Fruit fly (Drosophila melanogaster) whole organism, embryonic: ENCODE results near the gene CG11409.

Experiments
- Adf1 ChIP-seq: fragments of 200-800 bp; sonication (Bioruptor generic); IDR thresholded peaks from 2 replicates; pipeline ENCODE4 v1.3.6; 2022; ENCODE audit warnings: missing biosample characterization, missing genetic modification characterization
- Aef1 ChIP-seq: fragments of 200-800 bp; sonication (Bioruptor generic); IDR thresholded peaks from 3 replicates; pipeline ENCODE4 v1.3.6; 2022; ENCODE audit warnings: missing biosample characterization, missing genetic modification characterization
- Atf3 ChIP-seq: fragments of 200-800 bp; sonication (Bioruptor generic); optimal IDR thresholded peaks from 3 replicates; lab custom pipeline; 2016; ENCODE audit warnings: missing biosample characterization, missing genetic modification characterization
- Awh ChIP-seq: fragments of 200-800 bp; sonication (Bioruptor generic); IDR thresholded peaks from 2 replicates; pipeline ENCODE4, ENCODE4 v1.3.6; 2022; ENCODE audit warnings: missing biosample characterization, missing genetic modification characterization
- CG10274 ChIP-seq: fragments of 200-800 bp; sonication (Bioruptor generic); optimal IDR thresholded peaks from 3 replicates; lab custom pipeline; 2017; ENCODE audit warnings: missing biosample characterization, mild to moderate bottlenecking, missing genetic modification characterization
- CG10321 ChIP-seq: fragments of 200-800 bp; sonication (Bioruptor generic); IDR thresholded peaks from 2 replicates; pipeline ENCODE4 v1.3.6; 2022; ENCODE audit warnings: missing biosample characterization, missing genetic modification characterization
- CG12104 ChIP-seq: fragments of 200-800 bp; sonication (Bioruptor generic); optimal IDR thresholded peaks from 3 replicates; lab custom pipeline; 2016; ENCODE audit warnings: missing biosample characterization, missing genetic modification characterization
- CG12219 ChIP-seq: fragments of 200-800 bp; sonication (Bioruptor generic); optimal IDR thresholded peaks from 3 replicates; lab custom pipeline; 2018; ENCODE audit warnings: missing biosample characterization, mild to moderate bottlenecking, missing genetic modification characterization
- CG13424 ChIP-seq: fragments of 200-800 bp; sonication (Bioruptor generic); optimal IDR thresholded peaks from 2 replicates; lab custom pipeline; 2019; ENCODE audit warnings: missing biosample characterization, mild to moderate bottlenecking, missing genetic modification characterization, moderate library complexity
- CG14860 ChIP-seq: fragments of 200-800 bp; sonication (Bioruptor generic); IDR thresholded peaks from 3 replicates; pipeline ENCODE4 v1.3.6; 2022; ENCODE audit warnings: missing biosample characterization, missing genetic modification characterization; ENCODE audit not compliant: partially characterized antibody
- CG15514 ChIP-seq: fragments of 200-800 bp; sonication (Bioruptor generic); optimal IDR thresholded peaks from 3 replicates; lab custom pipeline; 2017; ENCODE audit warnings: missing biosample characterization, missing genetic modification characterization, mild to moderate bottlenecking, moderate library complexity, missing genetic modification reagents
- CG16813 ChIP-seq: fragments of 200-800 bp; sonication (Bioruptor generic); IDR thresholded peaks from 3 replicates; pipeline ENCODE4 v1.3.6; 2022; ENCODE audit warnings: missing biosample characterization, missing genetic modification characterization; ENCODE audit not compliant: partially characterized antibody
- CG17361 ChIP-seq: fragments of 200-800 bp; sonication (Bioruptor generic); IDR thresholded peaks from 3 replicates; pipeline ENCODE4 v1.3.6; 2022; ENCODE audit warnings: missing biosample characterization, missing genetic modification characterization
- CG18599 ChIP-seq: fragments of 200-800 bp; sonication (Bioruptor generic); optimal IDR thresholded peaks from 3 replicates; lab custom pipeline; 2017; ENCODE audit warnings: missing biosample characterization, missing genetic modification characterization, mild to moderate bottlenecking, moderate library complexity, missing genetic modification reagents
- CG3407 ChIP-seq: fragments of 200-800 bp; sonication (Bioruptor generic); optimal IDR thresholded peaks from 2 replicates; lab custom pipeline; 2018; ENCODE audit warnings: missing biosample characterization, mild to moderate bottlenecking, missing genetic modification characterization
- CG4617 ChIP-seq: fragments of 200-800 bp; sonication (Bioruptor generic); optimal IDR thresholded peaks from 3 replicates; lab custom pipeline; 2016; ENCODE audit warnings: missing biosample characterization, missing genetic modification characterization, borderline replicate concordance
- CG7357 ChIP-seq: fragments of 200-800 bp; sonication (Bioruptor generic); IDR thresholded peaks from 3 replicates; pipeline ENCODE4 v1.3.6; 2022; ENCODE audit warnings: missing biosample characterization, missing genetic modification characterization
- CG9437 ChIP-seq: fragments of 200-800 bp; sonication (Bioruptor generic); optimal IDR thresholded peaks from 2 replicates; lab custom pipeline; 2018; ENCODE audit warnings: missing biosample characterization, mild to moderate bottlenecking, missing genetic modification characterization
- CG9727 ChIP-seq: fragments of 200-800 bp; sonication (Bioruptor generic); optimal IDR thresholded peaks from 3 replicates; lab custom pipeline; 2017; ENCODE audit warnings: missing biosample characterization, mild to moderate bottlenecking, missing genetic modification characterization
- Dbx ChIP-seq: fragments of 200-800 bp; sonication (Bioruptor generic); IDR thresholded peaks from 3 replicates; pipeline ENCODE4 v1.3.6; 2022; ENCODE audit warnings: missing biosample characterization, missing genetic modification characterization
- Doc2 ChIP-seq: fragments of 200-800 bp; sonication (Bioruptor generic); IDR thresholded peaks from 2 replicates; pipeline ENCODE4 v1.3.6; 2022; ENCODE audit warnings: missing biosample characterization, missing genetic modification characterization
- Dref ChIP-seq: fragments of 200-800 bp; sonication (Bioruptor generic); IDR thresholded peaks from 2 replicates; pipeline ENCODE4 v1.3.6; 2022; ENCODE audit warnings: missing biosample characterization, missing genetic modification characterization
- HHEX ChIP-seq: fragments of 200-800 bp; sonication (Bioruptor generic); optimal IDR thresholded peaks from 3 replicates; lab custom pipeline; 2017; ENCODE audit warnings: missing biosample characterization, mild to moderate bottlenecking, missing genetic modification characterization, missing genetic modification reagents
- HLH4C ChIP-seq: fragments of 200-800 bp; sonication (Bioruptor generic); IDR thresholded peaks from 3 replicates; pipeline ENCODE4 v1.3.6; 2022; ENCODE audit warnings: missing biosample characterization, missing genetic modification characterization; ENCODE audit not compliant: partially characterized antibody
- NK7.1 ChIP-seq: fragments of 200-800 bp; sonication (Bioruptor generic); optimal IDR thresholded peaks from 3 replicates; lab custom pipeline; 2016; ENCODE audit warnings: missing biosample characterization, missing genetic modification characterization
- Neu2 ChIP-seq: fragments of 200-800 bp; sonication (Bioruptor generic); optimal IDR thresholded peaks from 3 replicates; lab custom pipeline; 2016; ENCODE audit warnings: missing biosample characterization, missing genetic modification characterization, borderline replicate concordance
- Sry-β ChIP-seq: fragments of 200-800 bp; sonication (Bioruptor generic); optimal IDR thresholded peaks from 2 replicates; lab custom pipeline; 2018; ENCODE audit warnings: missing biosample characterization, mild to moderate bottlenecking, missing genetic modification characterization, moderate library complexity
- aop ChIP-seq: fragments of 200-800 bp; sonication (Bioruptor generic); IDR thresholded peaks from 2 replicates; pipeline ENCODE4 v1.3.6; 2022; ENCODE audit warnings: missing biosample characterization, missing genetic modification characterization
- ap ChIP-seq: fragments of 200-800 bp; sonication (Bioruptor generic); IDR thresholded peaks from 2 replicates; pipeline ENCODE4 v1.3.6; 2022; ENCODE audit warnings: missing biosample characterization, missing genetic modification characterization
- ash1 ChIP-seq: fragments of 200-800 bp; sonication (Bioruptor generic); optimal IDR thresholded peaks from 2 replicates; lab custom pipeline; 2018; ENCODE audit warnings: missing biosample characterization, mild to moderate bottlenecking, missing genetic modification characterization
- bbx ChIP-seq: fragments of 200-800 bp; sonication (Bioruptor generic); IDR thresholded peaks from 2 replicates; pipeline ENCODE4 v1.3.6; 2022; ENCODE audit warnings: missing biosample characterization, missing genetic modification characterization; ENCODE audit not compliant: partially characterized antibody
- chif ChIP-seq, 2 experiments: fragments of 200-800 bp; sonication (Bioruptor generic); optimal IDR thresholded peaks; 3 replicates each; lab custom pipeline; 2016; ENCODE audit warnings: missing biosample characterization in 2 of 2, missing genetic modification characterization in 2 of 2
- cwo ChIP-seq: fragments of 200-800 bp; sonication (Bioruptor generic); optimal IDR thresholded peaks from 3 replicates; lab custom pipeline; 2017; ENCODE audit warnings: missing biosample characterization, missing genetic modification characterization, mild to moderate bottlenecking, moderate library complexity, missing genetic modification reagents
- dati ChIP-seq: fragments of 200-800 bp; sonication (Bioruptor generic); IDR thresholded peaks from 2 replicates; pipeline ENCODE4 v1.3.6; 2022; ENCODE audit warnings: missing biosample characterization, missing genetic modification characterization
- esg ChIP-seq: fragments of 200-800 bp; sonication (Bioruptor generic); conservative IDR thresholded peaks from 2 replicates; pipeline ENCODE4 v1.3.6; 2022; ENCODE audit warnings: missing biosample characterization, missing genetic modification characterization
- eve ChIP-seq, 2 experiments: fragments of >200 bp; optimal IDR thresholded peaks; 2 replicates each; lab custom pipeline; 2017; ENCODE audit warnings: missing biosample characterization in 2 of 2, missing genetic modification characterization in 2 of 2
- gfzf ChIP-seq: fragments of 200-800 bp; sonication (Bioruptor generic); optimal IDR thresholded peaks from 2 replicates; lab custom pipeline; 2016; ENCODE audit warnings: missing biosample characterization, mild to moderate bottlenecking, missing genetic modification characterization, moderate library complexity
- jumu ChIP-seq: fragments of 200-800 bp; sonication (Bioruptor generic); optimal IDR thresholded peaks from 3 replicates; lab custom pipeline; 2016; ENCODE audit warnings: missing biosample characterization, missing genetic modification characterization
- klu ChIP-seq: fragments of 200-800 bp; sonication (Bioruptor generic); IDR thresholded peaks from 2 replicates; pipeline ENCODE4 v1.3.6; 2022; ENCODE audit warnings: missing biosample characterization, missing genetic modification characterization
- nom ChIP-seq: fragments of 200-800 bp; sonication (Bioruptor generic); optimal IDR thresholded peaks from 2 replicates; lab custom pipeline; 2017; ENCODE audit warnings: missing biosample characterization, missing genetic modification characterization, mild to moderate bottlenecking, moderate library complexity, missing genetic modification reagents
- pho ChIP-seq: fragments of 200-800 bp; sonication (Bioruptor generic); optimal IDR thresholded peaks from 2 replicates; lab custom pipeline; 2016; ENCODE audit warnings: missing biosample characterization, missing genetic modification characterization
- pum ChIP-seq: fragments of 200-800 bp; sonication (Bioruptor generic); optimal IDR thresholded peaks from 2 replicates; lab custom pipeline; 2016; ENCODE audit warnings: missing biosample characterization, missing genetic modification characterization
- row ChIP-seq: fragments of 200-800 bp; sonication (Bioruptor generic); IDR thresholded peaks from 3 replicates; pipeline ENCODE4 v1.3.6; 2022; ENCODE audit warnings: missing biosample characterization, missing genetic modification characterization
- sc ChIP-seq, 3 experiments: fragments of >200 bp in 2 of 3; fragments of 200-800 bp in 1 of 3; sonication (Bioruptor generic) in 1 of 3; optimal IDR thresholded peaks; 2 replicates in 2 of 3; 3 replicates in 1 of 3; lab custom pipeline; 2017; ENCODE audit warnings: mild to moderate bottlenecking in 1 of 3, missing biosample characterization in 1 of 3, missing genetic modification characterization in 1 of 3, missing genetic modification reagents in 1 of 3
- sna ChIP-seq: fragments of 200-800 bp; sonication (Bioruptor generic); IDR thresholded peaks from 2 replicates; pipeline ENCODE4 v1.3.6; 2022; ENCODE audit warnings: missing biosample characterization, missing genetic modification characterization; ENCODE audit not compliant: partially characterized antibody
- sug ChIP-seq: fragments of 200-800 bp; optimal IDR thresholded peaks from 2 replicates; lab custom pipeline; 2019; ENCODE audit warnings: missing biosample characterization, mild to moderate bottlenecking, missing genetic modification characterization, moderate library complexity
- ttk ChIP-seq: fragments of 200-800 bp; sonication (Bioruptor generic); IDR thresholded peaks from 2 replicates; pipeline ENCODE4 v2.1.2; 2022; ENCODE audit warnings: missing biosample characterization, missing genetic modification characterization
- twi ChIP-seq: fragments of 200-800 bp; optimal IDR thresholded peaks from 2 replicates; lab custom pipeline; 2019; ENCODE audit warnings: missing biosample characterization, mild to moderate bottlenecking, missing genetic modification characterization, moderate library complexity
- vvl ChIP-seq: fragments of 200-800 bp; sonication (Bioruptor generic); IDR thresholded peaks from 2 replicates; pipeline ENCODE4 v1.3.6; 2022; ENCODE audit warnings: missing biosample characterization, missing genetic modification characterization

Gene CG11409

dm6 chrX:1370104-1370802 lies 28.9 kb upstream of the CG11409 start, which contains the start of gene ssx (continued):
- TF ChIP-seq jumu = peak; percentile 36
- TF ChIP-seq CG9437 = peak; percentile 1
- TF ChIP-seq chif (GFP tag; optimal IDR thresholded peaks at IDR 0.05; lab: Kevin White, UChicago) = no peak
- no peak for TF ChIP-seq nom (GFP tag; lab: Kevin White, UChicago)
- TF ChIP-seq aop (GFP tag; lab: Robert Waterston, UW) = no peak
- TF ChIP-seq CG12219 (GFP tag; lab: Kevin White, UChicago) = no peak
- TF ChIP-seq cwo (GFP tag; lab: Kevin White, UChicago) = no peak
- no peak for TF ChIP-seq Sry-β (GFP tag; lab: Kevin White, UChicago)
- peak; percentile 43 for TF ChIP-seq pho (GFP tag; lab: Kevin White, UChicago)
- no peak for TF ChIP-seq NK7.1
- no peak for TF ChIP-seq HHEX
- TF ChIP-seq sug (tag; lab: Kevin White, UChicago) = peak; percentile 36
- TF ChIP-seq vvl (GFP tag; lab: Robert Waterston, UW) = peak; percentile 52
- TF ChIP-seq esg (GFP tag; lab: Robert Waterston, UW) = no peak
- TF ChIP-seq CG10321 (GFP tag; lab: Robert Waterston, UW) = no peak
- TF ChIP-seq sc (optimal IDR thresholded peaks at IDR 0.05; lab: Kevin White, UChicago) = no peak
- no peak for TF ChIP-seq sc (GFP tag; optimal IDR thresholded peaks at IDR 0.05; lab: Kevin White, UChicago)
- TF ChIP-seq dati = no peak
- peak; percentile 78 for TF ChIP-seq Dref
- no peak for TF ChIP-seq CG13424 (tag; lab: Kevin White, UChicago)
- no peak for TF ChIP-seq Neu2
- TF ChIP-seq Awh (GFP tag; lab: Robert Waterston, UW) = 0 out of 2 replicates have a peak, but pooled peaks have one; percentile 40
- TF ChIP-seq CG12104 (GFP tag; lab: Kevin White, UChicago) = no peak
- TF ChIP-seq CG16813 = peak; percentile 85
- no peak for TF ChIP-seq Atf3
- peak; percentile 65; the same call in 2 of the 3 replicates for TF ChIP-seq row (GFP tag; lab: Robert Waterston, UW)
- TF ChIP-seq CG7357 (GFP tag; lab: Robert Waterston, UW) = no peak
- TF ChIP-seq klu (GFP tag; lab: Robert Waterston, UW) = no peak
- no peak for TF ChIP-seq ap (GFP tag; lab: Robert Waterston, UW)
- TF ChIP-seq pum (GFP tag; lab: Kevin White, UChicago) = peak; percentile 33
- TF ChIP-seq eve (GFP tag; optimal IDR thresholded peaks at IDR 0.05; lab: Kevin White, UChicago) = no peak
- peak; percentile 50 for TF ChIP-seq gfzf (GFP tag; lab: Kevin White, UChicago)
- TF ChIP-seq bbx (GFP tag; lab: Robert Waterston, UW) = peak; percentile 79
- peak; percentile 92 for TF ChIP-seq sna (GFP tag; lab: Robert Waterston, UW)
- TF ChIP-seq ash1 (GFP tag; lab: Kevin White, UChicago) = no peak
- TF ChIP-seq CG3407 (GFP tag; lab: Kevin White, UChicago) = no peak
- TF ChIP-seq CG15514 = peak; percentile 98
- TF ChIP-seq CG4617 = peak; percentile 26
- TF ChIP-seq ttk (GFP tag; lab: Robert Waterston, UW) = peak; percentile 30; the same call in 1 of the 2 replicates
- no peak for TF ChIP-seq Adf1 (GFP tag; lab: Robert Waterston, UW)
- peak; percentile 97 for TF ChIP-seq HLH4C
- no peak for TF ChIP-seq Dbx (GFP tag; lab: Robert Waterston, UW)
- peak; percentile 33 for TF ChIP-seq CG9727 (GFP tag; lab: Kevin White, UChicago)
- peak; percentile 92 for TF ChIP-seq CG14860
- TF ChIP-seq CG10274 (GFP tag; lab: Kevin White, UChicago) = no peak
- TF ChIP-seq CG17361 (GFP tag; lab: Robert Waterston, UW) = 0 out of 3 replicates have a peak, but pooled peaks have one; percentile 16
- TF ChIP-seq Doc2 (GFP tag; lab: Robert Waterston, UW) = no peak
- TF ChIP-seq twi (tag; lab: Kevin White, UChicago) = no peak
- no peak for TF ChIP-seq CG18599 (GFP tag; lab: Kevin White, UChicago)
- no peak for TF ChIP-seq Aef1
